Worm (Caenorhabditis elegans) whole organism, L1 larva: ENCODE data around the gene mrps-35.
A peak's percentile ranks its signal among the peaks of the same experiment; 100 is the strongest.

Experiments
- C16A3.4 ChIP-seq: fragments of 150-350 bp; optimal IDR thresholded peaks from 2 replicates; lab custom pipeline; 2014; ENCODE audit warnings: missing biosample characterization, missing genetic modification characterization
- C34B4.2 ChIP-seq: sonication (generic microtip); optimal IDR thresholded peaks from 2 replicates; lab custom pipeline; 2017; ENCODE audit warnings: mild to moderate bottlenecking, missing genetic modification characterization, missing compliant biosample characterization
- Y116A8C.19 ChIP-seq: sonication (generic microtip); optimal IDR thresholded peaks from 2 replicates; lab custom pipeline; 2016; ENCODE audit warnings: missing compliant biosample characterization, missing genetic modification characterization, borderline replicate concordance
- aha-1 ChIP-seq: fragments of 150-350 bp; optimal IDR thresholded peaks from 2 replicates; lab custom pipeline; 2014; ENCODE audit warnings: missing biosample characterization, missing genetic modification characterization
- alr-1 ChIP-seq: fragments of 200-800 bp; sonication (Bioruptor generic); optimal IDR thresholded peaks from 2 replicates; lab custom pipeline; 2018; ENCODE audit warnings: borderline replicate concordance, mild to moderate bottlenecking, missing genetic modification characterization, missing compliant biosample characterization
- blmp-1 ChIP-seq: fragments of 150-350 bp; optimal IDR thresholded peaks from 2 replicates; lab custom pipeline; 2014; ENCODE audit warnings: missing biosample characterization, missing genetic modification characterization
- ceh-63 ChIP-seq: fragments of 200-800 bp; sonication (Bioruptor generic); optimal IDR thresholded peaks from 2 replicates; lab custom pipeline; 2018; ENCODE audit warnings: mild to moderate bottlenecking, missing genetic modification characterization, missing compliant biosample characterization
- ceh-8 ChIP-seq: fragments of 200-800 bp; sonication (Bioruptor generic); optimal IDR thresholded peaks from 2 replicates; lab custom pipeline; 2018; ENCODE audit warnings: mild to moderate bottlenecking, missing genetic modification characterization, moderate library complexity, missing compliant biosample characterization
- ceh-88 ChIP-seq: fragments of 200-800 bp; sonication (Bioruptor generic); IDR thresholded peaks from 2 replicates; pipeline ENCODE4 v1.3.6; 2022; ENCODE audit warnings: missing genetic modification characterization, missing compliant biosample characterization
- ces-1 ChIP-seq: fragments of 150-350 bp; optimal IDR thresholded peaks from 2 replicates; lab custom pipeline; 2014; ENCODE audit warnings: missing biosample characterization, missing genetic modification reagents, missing genetic modification characterization
- dsc-1 ChIP-seq: sonication (generic microtip); optimal IDR thresholded peaks from 2 replicates; lab custom pipeline; 2016; ENCODE audit warnings: mild to moderate bottlenecking, missing genetic modification characterization, missing compliant biosample characterization
- efl-1 ChIP-seq, 4 experiments: fragments of 150-350 bp; optimal IDR thresholded peaks in 3 of 4; peaks in 1 of 4; 1 replicate in 1 of 4; 2 replicates in 3 of 4; lab custom pipeline; 2014; ENCODE audit warnings: missing biosample characterization in 2 of 4, missing genetic modification characterization in 2 of 4, missing genetic modification reagents in 2 of 4
- egl-13 ChIP-seq: sonication (generic microtip); optimal IDR thresholded peaks from 2 replicates; lab custom pipeline; 2016; ENCODE audit warnings: missing genotype, missing genetic modification reagents, missing genetic modification characterization, missing compliant biosample characterization
- egl-27 ChIP-seq, 2 experiments: fragments of 150-350 bp in 1 of 2; sonication (generic microtip); optimal IDR thresholded peaks; 3 replicates each; lab custom pipeline; 2017 to 2018; ENCODE audit warnings: missing biosample characterization in 2 of 2, missing genetic modification characterization in 2 of 2, missing genetic modification reagents in 2 of 2
- elt-2 ChIP-seq: sonication (generic microtip); optimal IDR thresholded peaks from 2 replicates; lab custom pipeline; 2016; ENCODE audit warnings: missing genetic modification characterization, mild to moderate bottlenecking, inconsistent platforms, missing compliant biosample characterization, missing genetic modification reagents
- elt-3 ChIP-seq, 6 experiments: fragments of 150-350 bp in 1 of 6; sonication (generic microtip); optimal IDR thresholded peaks; 2 replicates each; lab custom pipeline; 2017 to 2018; ENCODE audit warnings: missing biosample characterization in 6 of 6, missing genetic modification characterization in 6 of 6, inconsistent platforms in 1 of 6
- fkh-4 ChIP-seq: sonication (generic microtip); optimal IDR thresholded peaks from 2 replicates; lab custom pipeline; 2016; ENCODE audit warnings: missing compliant biosample characterization, missing genetic modification characterization, borderline replicate concordance
- hlh-4 ChIP-seq: sonication (generic microtip); optimal IDR thresholded peaks from 2 replicates; lab custom pipeline; 2016; ENCODE audit warnings: mild to moderate bottlenecking, missing genetic modification characterization, missing compliant biosample characterization
- isw-1 ChIP-seq: fragments of 200-800 bp; sonication (Bioruptor generic); IDR thresholded peaks from 2 replicates; pipeline ENCODE4 v1.3.6; 2022; ENCODE audit warnings: missing genetic modification characterization, missing compliant biosample characterization
- lin-13 ChIP-seq: fragments of 150-350 bp; optimal IDR thresholded peaks from 2 replicates; lab custom pipeline; 2014; ENCODE audit warnings: missing biosample characterization, missing genetic modification reagents, missing genetic modification characterization
- lin-14 ChIP-seq: fragments of 200-800 bp; sonication (Bioruptor generic); optimal IDR thresholded peaks from 2 replicates; lab custom pipeline; 2018; ENCODE audit warnings: mild to moderate bottlenecking, missing genetic modification characterization, moderate library complexity, missing compliant biosample characterization
- lin-15B ChIP-seq: fragments of 150-350 bp; sonication (generic microtip); optimal IDR thresholded peaks from 3 replicates; lab custom pipeline; 2014; ENCODE audit warnings: missing biosample characterization, missing genetic modification characterization
- lin-39 ChIP-seq: fragments of 150-350 bp; optimal IDR thresholded peaks from 2 replicates; lab custom pipeline; 2014; ENCODE audit warnings: missing biosample characterization, missing genetic modification reagents, missing genetic modification characterization
- lsy-2 ChIP-seq, 2 experiments: fragments of 150-350 bp; optimal IDR thresholded peaks; 2 replicates each; lab custom pipeline; 2014; ENCODE audit warnings: missing biosample characterization in 2 of 2, missing genetic modification characterization in 2 of 2
- mab-9 ChIP-seq: fragments of 200-800 bp; sonication (Bioruptor generic); IDR thresholded peaks from 2 replicates; pipeline ENCODE4 v1.3.6; 2022; ENCODE audit warnings: missing genetic modification reagents, missing genetic modification characterization, missing compliant biosample characterization
- mdl-1 ChIP-seq, 2 experiments: fragments of 150-350 bp; optimal IDR thresholded peaks; 2 replicates each; lab custom pipeline; 2014 to 2017; ENCODE audit warnings: missing biosample characterization in 2 of 2, missing genetic modification characterization in 2 of 2, inconsistent platforms in 1 of 2
- mep-1 ChIP-seq: fragments of 150-350 bp; optimal IDR thresholded peaks from 2 replicates; lab custom pipeline; 2014; ENCODE audit warnings: missing biosample characterization, missing genetic modification characterization
- nhr-19 ChIP-seq: fragments of 200-800 bp; sonication (Bioruptor generic); conservative IDR thresholded peaks from 2 replicates; pipeline ENCODE4 v1.3.6; 2022; ENCODE audit warnings: missing genetic modification characterization, missing compliant biosample characterization
- nhr-20 ChIP-seq: sonication (generic microtip); optimal IDR thresholded peaks from 2 replicates; lab custom pipeline; 2016; ENCODE audit warnings: mild to moderate bottlenecking, missing genetic modification characterization, missing compliant biosample characterization
- nhr-28 ChIP-seq: fragments of 150-350 bp; optimal IDR thresholded peaks from 2 replicates; lab custom pipeline; 2014; ENCODE audit warnings: missing biosample characterization, missing genetic modification characterization
- nhr-71 ChIP-seq: sonication (generic microtip); optimal IDR thresholded peaks from 2 replicates; lab custom pipeline; 2016; ENCODE audit warnings: mild to moderate bottlenecking, missing genetic modification characterization, moderate library complexity, missing compliant biosample characterization
- pax-3 ChIP-seq: fragments of 200-800 bp; sonication (Bioruptor generic); optimal IDR thresholded peaks from 2 replicates; lab custom pipeline; 2018; ENCODE audit warnings: mild to moderate bottlenecking, missing genetic modification characterization, moderate library complexity, missing compliant biosample characterization
- skn-1 ChIP-seq: fragments of 150-350 bp; optimal IDR thresholded peaks from 2 replicates; lab custom pipeline; 2014; ENCODE audit warnings: missing biosample characterization, missing genetic modification characterization
- sup-37 ChIP-seq: fragments of 200-800 bp; sonication (Bioruptor generic); optimal IDR thresholded peaks from 2 replicates; lab custom pipeline; 2018; ENCODE audit warnings: mild to moderate bottlenecking, missing genetic modification characterization, missing compliant biosample characterization
- tbx-2 ChIP-seq: sonication (generic microtip); optimal IDR thresholded peaks from 2 replicates; lab custom pipeline; 2016; ENCODE audit warnings: missing genetic modification characterization, missing compliant biosample characterization
- tlp-1 ChIP-seq: fragments of 150-350 bp; optimal IDR thresholded peaks from 2 replicates; lab custom pipeline; 2014; ENCODE audit warnings: missing biosample characterization, missing genetic modification characterization
- unc-130 ChIP-seq: fragments of 150-350 bp; optimal IDR thresholded peaks from 2 replicates; lab custom pipeline; 2017; ENCODE audit warnings: missing biosample characterization, missing genetic modification characterization, inconsistent platforms
- unc-30 ChIP-seq: sonication (generic microtip); optimal IDR thresholded peaks from 2 replicates; lab custom pipeline; 2017; ENCODE audit warnings: missing biosample characterization, missing genetic modification characterization
- unc-62 ChIP-seq: fragments of 150-350 bp; optimal IDR thresholded peaks from 2 replicates; lab custom pipeline; 2014; ENCODE audit warnings: missing biosample characterization, missing genetic modification reagents, missing genetic modification characterization
- unc-86 ChIP-seq: sonication (generic microtip); optimal IDR thresholded peaks from 2 replicates; lab custom pipeline; 2016; ENCODE audit warnings: missing genetic modification characterization, missing compliant biosample characterization
- vab-15 ChIP-seq: sonication (generic microtip); optimal IDR thresholded peaks from 2 replicates; lab custom pipeline; 2017; ENCODE audit warnings: missing genotype, mild to moderate bottlenecking, missing genetic modification characterization, missing compliant biosample characterization
- zag-1 ChIP-seq: fragments of 150-350 bp; optimal IDR thresholded peaks from 2 replicates; lab custom pipeline; 2014; ENCODE audit warnings: missing biosample characterization, missing genetic modification characterization
- ztf-4 ChIP-seq: fragments of 150-350 bp; optimal IDR thresholded peaks from 2 replicates; lab custom pipeline; 2014; ENCODE audit warnings: missing biosample characterization, missing genetic modification characterization

Gene mrps-35

ce11 chrV:18977876-18978275 is 3.2 kb upstream of the mrps-35 start, which contains the start of gene Y39B6A.41:
Gene Y39B6A.41, minus strand, starts transcription at chrV:18977976.
- no peak for TF ChIP-seq tbx-2 (tag; lab: Kevin White, UChicago)
- TF ChIP-seq zag-1 (tag; lab: Kevin White, UChicago), result no peak
- TF ChIP-seq fkh-4 (tag; lab: Kevin White, UChicago), result no peak
- TF ChIP-seq hlh-4 (tag; lab: Kevin White, UChicago), result no peak
- no peak for TF ChIP-seq unc-30 (tag; lab: Kevin White, UChicago)
- TF ChIP-seq nhr-28 (tag; lab: Kevin White, UChicago), result no peak
- no peak for TF ChIP-seq aha-1
- no peak for TF ChIP-seq lin-14
- no peak for TF ChIP-seq ceh-88 (GFP tag; lab: Robert Waterston, UW)
- no peak for TF ChIP-seq elt-3 (tag; optimal IDR thresholded peaks at IDR 0.05; lab: Kevin White, UChicago)
- TF ChIP-seq unc-86 (tag; lab: Kevin White, UChicago), result no peak
- TF ChIP-seq isw-1 (GFP tag; lab: Robert Waterston, UW), result no peak
- no peak for TF ChIP-seq mdl-1 (tag; optimal IDR thresholded peaks at IDR 0.05; lab: Kevin White, UChicago)
- no peak for TF ChIP-seq alr-1 (tag; lab: Kevin White, UChicago)
- no peak for TF ChIP-seq ztf-4 (tag; lab: Kevin White, UChicago)

ce11 chrV:18978301-18978700 is 2.8 kb upstream of the mrps-35 start:
- TF ChIP-seq efl-1 (optimal IDR thresholded peaks at IDR 0.05; lab: Kevin White, UChicago) (no peak), efl-1 (GFP tag; optimal IDR thresholded peaks at IDR 0.05 in 1 of 2; lab: Kevin White, UChicago) (peak in 1 of 2 experiments; percentile 68), lin-13 (GFP tag; lab: Kevin White, UChicago) (no peak), elt-2 (peak; percentile 32)

- TF ChIP-seq tlp-1 (tag; lab: Kevin White, UChicago) (no peak), nhr-20 (no peak), ceh-63 (GFP tag; lab: Kevin White, UChicago) (no peak), skn-1 (no peak), C34B4.2 (no peak), aha-1 (no peak), efl-1 (optimal IDR thresholded peaks at IDR 0.05; lab: Kevin White, UChicago) (no peak), efl-1 (GFP tag; optimal IDR thresholded peaks at IDR 0.05 in 1 of 2; lab: Kevin White, UChicago) (peak in 1 of 2 experiments; percentile 50)
- TF ChIP-seq, all 84 proteins: peak for 1
Measured at ce11 chrV:18981736-18982135, 630 bp downstream of the mrps-35 start.

- TF ChIP-seq unc-62 (GFP tag; lab: Kevin White, UChicago), result no peak
- no peak for TF ChIP-seq C16A3.4 (tag; lab: Kevin White, UChicago)
- no peak for TF ChIP-seq nhr-20
- no peak for TF ChIP-seq lsy-2 (tag; optimal IDR thresholded peaks at IDR 0.05; lab: Kevin White, UChicago)
- no peak for TF ChIP-seq dsc-1 (tag; lab: Kevin White, UChicago)
- TF ChIP-seq sup-37 (GFP tag; lab: Kevin White, UChicago), result no peak
- TF ChIP-seq mab-9 (GFP tag; lab: Robert Waterston, UW), result no peak
- TF ChIP-seq egl-13, result no peak
- no peak for TF ChIP-seq ces-1
- no peak for TF ChIP-seq blmp-1 (tag; lab: Kevin White, UChicago)
Measured at ce11 chrV:18986103-18986502, 5.0 kb downstream of the mrps-35 start.

ce11 chrV:18990238-18990901 is 9.3 kb downstream of the mrps-35 start, which contains the start of the genes reps-1 and Y39B6A.37:
Gene reps-1, minus strand, starts transcription at chrV:18990500.
Gene Y39B6A.37, plus strand, starts transcription at chrV:18990851.
- TF ChIP-seq lin-15B (peak; percentile 38), unc-130 (peak; percentile 67), egl-27 (tag; optimal IDR thresholded peaks at IDR 0.05; lab: Kevin White, UChicago) (no peak), ceh-88 (GFP tag; lab: Robert Waterston, UW) (no peak), mdl-1 (tag; optimal IDR thresholded peaks at IDR 0.05; lab: Kevin White, UChicago) (peak in 1 of 2 experiments; percentile 31), ceh-8 (GFP tag; lab: Kevin White, UChicago) (peak; percentile 55), hlh-4 (tag; lab: Kevin White, UChicago) (no peak), alr-1 (tag; lab: Kevin White, UChicago) (no peak), unc-30 (tag; lab: Kevin White, UChicago) (no peak), nhr-71 (tag; lab: Kevin White, UChicago) (peak; percentile 86), Y116A8C.19 (no peak), vab-15 (tag; lab: Kevin White, UChicago) (no peak), pax-3 (no peak), mep-1 (tag; lab: Kevin White, UChicago) (peak; percentile 88), nhr-20 (peak; percentile 67), lsy-2 (tag; optimal IDR thresholded peaks at IDR 0.05; lab: Kevin White, UChicago) (peak; percentile 76 to 79), nhr-19 (GFP tag; lab: Robert Waterston, UW) (peak; percentile 93), elt-2 (peak; percentile 53), lin-39 (tag; lab: Kevin White, UChicago) (peak; percentile 57), ces-1 (no peak)
